Fruit fly (Drosophila melanogaster) whole organism, embryonic: Measurements from ENCODE around the gene RapGAP1.

Source experiments
- B-H2 ChIP-seq: fragments of 200-800 bp; sonication (Bioruptor generic); optimal IDR thresholded peaks from 2 replicates; lab custom pipeline; 2018; ENCODE audit warnings: missing biosample characterization, mild to moderate bottlenecking, missing genetic modification characterization
- Blimp-1 ChIP-seq: fragments of 200-800 bp; sonication (Bioruptor generic); optimal IDR thresholded peaks from 3 replicates; lab custom pipeline; 2018; ENCODE audit warnings: missing biosample characterization, missing genetic modification characterization, mild to moderate bottlenecking, moderate library complexity, missing genetic modification reagents
- CG12071 ChIP-seq: fragments of 200-800 bp; sonication (Bioruptor generic); optimal IDR thresholded peaks from 3 replicates; lab custom pipeline; 2018; ENCODE audit warnings: missing biosample characterization, mild to moderate bottlenecking, missing genetic modification characterization
- CG1233 ChIP-seq: fragments of 200-800 bp; sonication (Bioruptor generic); optimal IDR thresholded peaks from 4 replicates; lab custom pipeline; 2018; ENCODE audit warnings: missing biosample characterization, mild to moderate bottlenecking, missing genetic modification characterization
- CG12769 ChIP-seq: fragments of 200-800 bp; sonication (Bioruptor generic); optimal IDR thresholded peaks from 2 replicates; lab custom pipeline; 2019; ENCODE audit warnings: missing biosample characterization, mild to moderate bottlenecking, missing genetic modification characterization, moderate library complexity
- CG13296 ChIP-seq: fragments of 200-800 bp; sonication (Bioruptor generic); optimal IDR thresholded peaks from 3 replicates; lab custom pipeline; 2018; ENCODE audit warnings: missing biosample characterization, mild to moderate bottlenecking, missing genetic modification characterization
- CG14667 ChIP-seq: fragments of 200-800 bp; sonication (Bioruptor generic); IDR thresholded peaks from 2 replicates; pipeline ENCODE4 v1.3.6; 2022; ENCODE audit warnings: missing biosample characterization, missing genetic modification characterization
- CG1529 ChIP-seq: fragments of 200-800 bp; sonication (Bioruptor generic); optimal IDR thresholded peaks from 3 replicates; lab custom pipeline; 2018; ENCODE audit warnings: missing biosample characterization, missing genetic modification characterization
- CG15514 ChIP-seq: fragments of 200-800 bp; sonication (Bioruptor generic); optimal IDR thresholded peaks from 3 replicates; lab custom pipeline; 2017; ENCODE audit warnings: missing biosample characterization, missing genetic modification characterization, mild to moderate bottlenecking, moderate library complexity, missing genetic modification reagents
- CG16863 ChIP-seq: fragments of 200-800 bp; sonication (Bioruptor generic); optimal IDR thresholded peaks from 3 replicates; lab custom pipeline; 2016; ENCODE audit warnings: missing biosample characterization, missing genetic modification characterization
- CG1792 ChIP-seq: fragments of 200-800 bp; sonication (Bioruptor generic); optimal IDR thresholded peaks from 2 replicates; lab custom pipeline; 2016; ENCODE audit warnings: missing biosample characterization, missing genetic modification characterization
- CG18262 ChIP-seq: fragments of 200-800 bp; optimal IDR thresholded peaks from 3 replicates; lab custom pipeline; 2019; ENCODE audit warnings: missing biosample characterization, mild to moderate bottlenecking, missing genetic modification characterization, moderate library complexity
- CG18599 ChIP-seq: fragments of 200-800 bp; sonication (Bioruptor generic); optimal IDR thresholded peaks from 3 replicates; lab custom pipeline; 2017; ENCODE audit warnings: missing biosample characterization, missing genetic modification characterization, mild to moderate bottlenecking, moderate library complexity, missing genetic modification reagents
- CG2116 ChIP-seq: fragments of 200-800 bp; sonication (Bioruptor generic); optimal IDR thresholded peaks from 3 replicates; lab custom pipeline; 2018; ENCODE audit warnings: missing biosample characterization, mild to moderate bottlenecking, missing genetic modification characterization
- CG2678 ChIP-seq: fragments of 200-800 bp; sonication (Bioruptor generic); optimal IDR thresholded peaks from 3 replicates; lab custom pipeline; 2019; ENCODE audit warnings: missing biosample characterization, mild to moderate bottlenecking, missing genetic modification characterization, moderate library complexity
- CG31365 ChIP-seq: fragments of 200-800 bp; sonication (Bioruptor generic); optimal IDR thresholded peaks from 2 replicates; lab custom pipeline; 2018; ENCODE audit warnings: missing biosample characterization, mild to moderate bottlenecking, missing genetic modification characterization
- CG33557 ChIP-seq: fragments of 200-800 bp; sonication (Bioruptor generic); optimal IDR thresholded peaks from 2 replicates; lab custom pipeline; 2019; ENCODE audit warnings: missing biosample characterization, mild to moderate bottlenecking, missing genetic modification characterization, moderate library complexity
- CG4820 ChIP-seq: fragments of 200-800 bp; sonication (Bioruptor generic); optimal IDR thresholded peaks from 3 replicates; lab custom pipeline; 2016; ENCODE audit warnings: missing biosample characterization, missing genetic modification characterization
- CG6175 ChIP-seq: fragments of 200-800 bp; sonication (Bioruptor generic); IDR thresholded peaks from 3 replicates; pipeline ENCODE4 v1.3.6; 2022; ENCODE audit warnings: missing biosample characterization, missing genetic modification characterization
- CG7556 ChIP-seq: fragments of 200-800 bp; sonication (Bioruptor generic); optimal IDR thresholded peaks from 2 replicates; lab custom pipeline; 2017; ENCODE audit warnings: missing biosample characterization, mild to moderate bottlenecking, missing genetic modification characterization
- CrebB ChIP-seq: fragments of 200-800 bp; sonication (Bioruptor generic); optimal IDR thresholded peaks from 3 replicates; lab custom pipeline; 2018; ENCODE audit warnings: missing biosample characterization, mild to moderate bottlenecking, missing genetic modification characterization
- Drgx ChIP-seq: fragments of 200-800 bp; sonication (Bioruptor generic); IDR thresholded peaks from 2 replicates; pipeline ENCODE4 v1.3.6; 2022; ENCODE audit warnings: missing biosample characterization, missing genetic modification characterization
- E2f1 ChIP-seq: fragments of 200-800 bp; sonication (Bioruptor generic); IDR thresholded peaks from 2 replicates; pipeline ENCODE4 v1.3.6; 2022; ENCODE audit warnings: missing biosample characterization, missing genetic modification characterization
- Gsc ChIP-seq: fragments of 200-800 bp; sonication (Bioruptor generic); IDR thresholded peaks from 2 replicates; pipeline ENCODE4 v1.3.6; 2022; ENCODE audit warnings: missing biosample characterization, missing genetic modification characterization
- Hey ChIP-seq: fragments of 200-800 bp; sonication (Bioruptor generic); optimal IDR thresholded peaks from 3 replicates; lab custom pipeline; 2018; ENCODE audit warnings: missing biosample characterization, mild to moderate bottlenecking, missing genetic modification characterization
- Sox100B ChIP-seq: fragments of 200-800 bp; sonication (Bioruptor generic); optimal IDR thresholded peaks from 3 replicates; lab custom pipeline; 2018; ENCODE audit warnings: missing biosample characterization, mild to moderate bottlenecking, missing genetic modification characterization
- Sry-β ChIP-seq: fragments of 200-800 bp; sonication (Bioruptor generic); optimal IDR thresholded peaks from 2 replicates; lab custom pipeline; 2018; ENCODE audit warnings: missing biosample characterization, mild to moderate bottlenecking, missing genetic modification characterization, moderate library complexity
- Sry-δ ChIP-seq: fragments of 200-800 bp; sonication (Bioruptor generic); optimal IDR thresholded peaks from 2 replicates; lab custom pipeline; 2016; ENCODE audit warnings: missing biosample characterization, missing genetic modification characterization
- Xrp1 ChIP-seq: fragments of 200-800 bp; sonication (Bioruptor generic); IDR thresholded peaks from 2 replicates; pipeline ENCODE4 v1.3.6; 2022; ENCODE audit warnings: missing biosample characterization, missing genetic modification characterization
- ara ChIP-seq: fragments of 200-800 bp; sonication (Bioruptor generic); IDR thresholded peaks from 2 replicates; pipeline ENCODE4 v1.3.6; 2022; ENCODE audit warnings: missing biosample characterization, missing genetic modification characterization
- br ChIP-seq: fragments of >200 bp; optimal IDR thresholded peaks from 2 replicates; lab custom pipeline; 2017
- chm ChIP-seq: fragments of 200-800 bp; sonication (Bioruptor generic); IDR thresholded peaks from 2 replicates; pipeline ENCODE4 v1.3.6; 2022; ENCODE audit warnings: missing biosample characterization, missing genetic modification characterization
- dati ChIP-seq: fragments of 200-800 bp; sonication (Bioruptor generic); IDR thresholded peaks from 2 replicates; pipeline ENCODE4 v1.3.6; 2022; ENCODE audit warnings: missing biosample characterization, missing genetic modification characterization
- dmrt11E ChIP-seq: fragments of 200-800 bp; sonication (Bioruptor generic); optimal IDR thresholded peaks from 3 replicates; lab custom pipeline; 2018; ENCODE audit warnings: missing biosample characterization, mild to moderate bottlenecking, missing genetic modification characterization, moderate library complexity
- fd64A ChIP-seq: fragments of 200-800 bp; sonication (Bioruptor generic); optimal IDR thresholded peaks from 3 replicates; lab custom pipeline; 2018; ENCODE audit warnings: missing biosample characterization, mild to moderate bottlenecking, missing genetic modification characterization
- gcm ChIP-seq: fragments of 200-800 bp; sonication (Bioruptor generic); optimal IDR thresholded peaks from 2 replicates; lab custom pipeline; 2019; ENCODE audit warnings: missing biosample characterization, mild to moderate bottlenecking, missing genetic modification characterization, moderate library complexity
- grau ChIP-seq: fragments of 200-800 bp; optimal IDR thresholded peaks from 3 replicates; lab custom pipeline; 2019; ENCODE audit warnings: missing biosample characterization, mild to moderate bottlenecking, missing genetic modification characterization, moderate library complexity
- prd ChIP-seq, 3 experiments: fragments of >200 bp in 2 of 3; fragments of 200-800 bp in 1 of 3; sonication (Bioruptor generic) in 1 of 3; optimal IDR thresholded peaks in 2 of 3; IDR thresholded peaks in 1 of 3; 2 replicates in 2 of 3; 3 replicates in 1 of 3; pipeline versions ENCODE4 v1.3.6 to Lab custom; 2017 to 2022; ENCODE audit warnings: missing biosample characterization in 1 of 3, missing genetic modification characterization in 1 of 3
- sens ChIP-seq: fragments of 200-800 bp; sonication (Bioruptor generic); peaks from one replicate; lab custom pipeline; 2016; ENCODE audit warnings: missing biosample characterization, missing genetic modification characterization
- sima ChIP-seq: fragments of 200-800 bp; sonication (Bioruptor generic); optimal IDR thresholded peaks from 2 replicates; lab custom pipeline; 2016; ENCODE audit warnings: missing biosample characterization, missing genetic modification characterization
- sqz ChIP-seq: fragments of 200-800 bp; sonication (Bioruptor generic); optimal IDR thresholded peaks from 3 replicates; lab custom pipeline; 2018; ENCODE audit warnings: missing biosample characterization, mild to moderate bottlenecking, missing genetic modification characterization
- stwl ChIP-seq: fragments of 200-800 bp; sonication (Bioruptor generic); optimal IDR thresholded peaks from 3 replicates; lab custom pipeline; 2018; ENCODE audit warnings: missing biosample characterization, mild to moderate bottlenecking, missing genetic modification characterization, moderate library complexity
- tna ChIP-seq: fragments of 200-800 bp; sonication (Bioruptor generic); IDR thresholded peaks from 2 replicates; pipeline ENCODE4 v1.3.6; 2022; ENCODE audit warnings: missing biosample characterization, missing genetic modification characterization; ENCODE audit not compliant: partially characterized antibody
- wdn ChIP-seq: fragments of 200-800 bp; sonication (Bioruptor generic); IDR thresholded peaks from 2 replicates; pipeline ENCODE4 v1.3.6; 2022; ENCODE audit warnings: missing biosample characterization, missing genetic modification characterization

Gene RapGAP1

dm6 chr2L:7628382-7628965 lies 49.7 kb upstream of the RapGAP1 start (continued):
- peak; percentile 73 for TF ChIP-seq CG12769
- TF ChIP-seq dati (GFP tag; lab: Robert Waterston, UW): no peak
- peak; percentile 73 for TF ChIP-seq sens (GFP tag; lab: Kevin White, UChicago)
- TF ChIP-seq CG12071 (GFP tag; lab: Kevin White, UChicago): peak; percentile 28
- TF ChIP-seq br (lab: Kevin White, UChicago): no peak
- TF ChIP-seq CG18262 (tag; lab: Kevin White, UChicago): peak; percentile 21
- TF ChIP-seq Sox100B: peak; percentile 8
- TF ChIP-seq CG1529 (GFP tag; lab: Kevin White, UChicago): peak; percentile 2
- TF ChIP-seq CG31365 (tag; lab: Kevin White, UChicago): peak; percentile 2
- TF ChIP-seq CG1792 (GFP tag; lab: Kevin White, UChicago): peak; percentile 12
- TF ChIP-seq sqz (GFP tag; lab: Kevin White, UChicago): peak; percentile 18
- peak; percentile 9; the same call in 1 of the 2 replicates for TF ChIP-seq CG14667 (GFP tag; lab: Robert Waterston, UW)
- TF ChIP-seq gcm (GFP tag; lab: Kevin White, UChicago): peak; percentile 6
- TF ChIP-seq Xrp1 (GFP tag; lab: Robert Waterston, UW): peak; percentile 39; the same call in 1 of the 2 replicates
- no peak for TF ChIP-seq tna
- TF ChIP-seq CG33557 (GFP tag; lab: Kevin White, UChicago): peak; percentile 31
- TF ChIP-seq CG2678 (tag; lab: Kevin White, UChicago): peak; percentile 50
- TF ChIP-seq CG7556 (GFP tag; lab: Kevin White, UChicago): no peak
- no peak for TF ChIP-seq prd (optimal IDR thresholded peaks at IDR 0.05; lab: Kevin White, UChicago)
- TF ChIP-seq prd (GFP tag; IDR thresholded peaks at IDR 0.05; lab: Robert Waterston, UW): no peak
- TF ChIP-seq CG13296: peak; percentile 19
- TF ChIP-seq Sry-β (GFP tag; lab: Kevin White, UChicago): no peak
- TF ChIP-seq CG15514 (GFP tag; lab: Kevin White, UChicago): peak; percentile 46
- peak; percentile 27 for TF ChIP-seq CG1233 (GFP tag; lab: Kevin White, UChicago)
- no peak for TF ChIP-seq grau (tag; lab: Kevin White, UChicago)
- TF ChIP-seq wdn (GFP tag; lab: Robert Waterston, UW): no peak
- TF ChIP-seq Sry-δ (GFP tag; lab: Kevin White, UChicago): no peak
- peak; percentile 10 for TF ChIP-seq fd64A (GFP tag; lab: Kevin White, UChicago)
- TF ChIP-seq CG16863: peak; percentile 7
- TF ChIP-seq dmrt11E (tag; lab: Kevin White, UChicago): peak; percentile 34
- TF ChIP-seq Blimp-1 (GFP tag; lab: Kevin White, UChicago): peak; percentile 36
- no peak for TF ChIP-seq CrebB (tag; lab: Kevin White, UChicago)
- TF ChIP-seq ara (GFP tag; lab: Robert Waterston, UW): 0 out of 2 replicates have a peak, but pooled peaks have one; percentile 39
- TF ChIP-seq B-H2 (GFP tag; lab: Kevin White, UChicago): no peak
- no peak for TF ChIP-seq CG4820 (GFP tag; lab: Kevin White, UChicago)
- TF ChIP-seq CG18599 (GFP tag; lab: Kevin White, UChicago): peak; percentile 27
- no peak for TF ChIP-seq E2f1 (GFP tag; lab: Robert Waterston, UW)
- no peak for TF ChIP-seq sima (GFP tag; lab: Kevin White, UChicago)
- peak; percentile 21; the same call in 1 of the 2 replicates for TF ChIP-seq chm (GFP tag; lab: Robert Waterston, UW)
- no peak for TF ChIP-seq Hey

dm6 chr2L:7627474-7627873 lies 48.7 kb upstream of the RapGAP1 start:
- TF ChIP-seq CG6175 (GFP tag; lab: Robert Waterston, UW): no peak
- TF ChIP-seq CG12769: no peak
- no peak for TF ChIP-seq CG2116 (GFP tag; lab: Kevin White, UChicago)
- no peak for TF ChIP-seq Gsc
- no peak for TF ChIP-seq stwl (tag; lab: Kevin White, UChicago)
- TF ChIP-seq Drgx (GFP tag; lab: Robert Waterston, UW): 0 out of 2 replicates have a peak, but pooled peaks have one; percentile 17
